Worm (Caenorhabditis elegans) whole organism, L4 larva: ENCODE data around the gene C07E3.10.
A peak's percentile ranks its signal among the peaks of the same experiment; 100 is the strongest.

ENCODE experiments used
- D1046.2 ChIP-seq: fragments of 200-800 bp; sonication (Bioruptor generic); IDR thresholded peaks from 2 replicates; pipeline ENCODE4 v1.3.6; 2022; ENCODE audit warnings: missing genetic modification characterization, missing compliant biosample characterization
- F26F4.8 ChIP-seq: fragments of 200-800 bp; sonication (Bioruptor generic); conservative IDR thresholded peaks from 2 replicates; pipeline ENCODE4 v1.3.6; 2022; ENCODE audit warnings: missing genetic modification characterization, missing compliant biosample characterization
- F44E2.7 ChIP-seq: fragments of 200-800 bp; sonication (Bioruptor generic); IDR thresholded peaks from 2 replicates; pipeline ENCODE4 v2.1.2; 2022; ENCODE audit warnings: missing genetic modification characterization, missing compliant biosample characterization
- R02D3.7 ChIP-seq: fragments of 150-350 bp; sonication (generic microtip); optimal IDR thresholded peaks from 3 replicates; lab custom pipeline; 2014; ENCODE audit warnings: missing biosample characterization, missing genetic modification characterization
- T20F7.1 ChIP-seq: fragments of 200-800 bp; sonication (Bioruptor generic); optimal IDR thresholded peaks from 2 replicates; lab custom pipeline; 2018; ENCODE audit warnings: mild to moderate bottlenecking, missing genetic modification characterization, missing compliant biosample characterization
- T26A8.4 ChIP-seq: fragments of 200-800 bp; sonication (Bioruptor generic); IDR thresholded peaks from 2 replicates; pipeline ENCODE4 v1.3.6; 2022; ENCODE audit warnings: missing genetic modification characterization, missing compliant biosample characterization
- ZK546.5 ChIP-seq, 2 experiments: sonication (generic microtip); optimal IDR thresholded peaks; 2 replicates each; lab custom pipeline; 2017; ENCODE audit warnings: missing biosample characterization in 2 of 2, missing genetic modification characterization in 2 of 2
- aly-2 ChIP-seq: sonication (generic microtip); optimal IDR thresholded peaks from 2 replicates; lab custom pipeline; 2018; ENCODE audit warnings: missing biosample characterization, missing genetic modification characterization
- attf-4 ChIP-seq: sonication (generic microtip); optimal IDR thresholded peaks from 3 replicates; lab custom pipeline; 2017; ENCODE audit warnings: missing biosample characterization, missing genetic modification characterization
- ceh-20 ChIP-seq: fragments of 200-800 bp; sonication (Bioruptor generic); IDR thresholded peaks from 2 replicates; pipeline ENCODE4 v1.3.6; 2022; ENCODE audit warnings: missing genetic modification reagents, missing genetic modification characterization, missing compliant biosample characterization
- ceh-28 ChIP-seq: fragments of 150-350 bp; optimal IDR thresholded peaks from 2 replicates; lab custom pipeline; 2014; ENCODE audit warnings: missing biosample characterization, missing genetic modification reagents, missing genetic modification characterization
- ces-1 ChIP-seq: fragments of 150-350 bp; sonication (generic microtip); optimal IDR thresholded peaks from 4 replicates; lab custom pipeline; 2014; ENCODE audit warnings: missing biosample characterization, missing genetic modification reagents, missing genetic modification characterization
- ctbp-1 ChIP-seq: fragments of 200-800 bp; sonication (Bioruptor generic); IDR thresholded peaks from 2 replicates; pipeline ENCODE4 v1.3.6; 2022; ENCODE audit warnings: missing genetic modification reagents, missing genetic modification characterization, missing compliant biosample characterization
- daf-12 ChIP-seq: fragments of 150-350 bp; optimal IDR thresholded peaks from 2 replicates; lab custom pipeline; 2014; ENCODE audit warnings: missing biosample characterization, missing genetic modification reagents, missing genetic modification characterization
- daf-16 ChIP-seq, 3 experiments: sonication (generic microtip); optimal IDR thresholded peaks; 2 replicates each; lab custom pipeline; 2016 to 2017; ENCODE audit warnings: missing genetic modification characterization in 3 of 3, missing genetic modification reagents in 3 of 3, mild to moderate bottlenecking in 2 of 3, missing compliant biosample characterization in 2 of 3, missing biosample characterization in 1 of 3, moderate library complexity in 1 of 3
- daf-8 ChIP-seq: fragments of 200-800 bp; sonication (Bioruptor generic); IDR thresholded peaks from 2 replicates; pipeline ENCODE4 v1.3.6; 2022; ENCODE audit warnings: missing genetic modification characterization, missing compliant biosample characterization
- dmd-6 ChIP-seq: fragments of 200-800 bp; sonication (Bioruptor generic); IDR thresholded peaks from 2 replicates; pipeline ENCODE4 v1.3.6; 2022; ENCODE audit warnings: missing genetic modification reagents, missing genetic modification characterization, missing compliant biosample characterization
- dmd-8 ChIP-seq: fragments of 200-800 bp; sonication (Bioruptor generic); IDR thresholded peaks from 2 replicates; pipeline ENCODE4 v1.3.6; 2022; ENCODE audit warnings: missing genetic modification characterization, missing compliant biosample characterization
- dmd-9 ChIP-seq: fragments of 200-800 bp; sonication (Bioruptor generic); IDR thresholded peaks from 2 replicates; pipeline ENCODE4 v1.3.6; 2022; ENCODE audit warnings: missing genetic modification reagents, missing genetic modification characterization, missing compliant biosample characterization
- dve-1 ChIP-seq: sonication (generic microtip); optimal IDR thresholded peaks from 2 replicates; lab custom pipeline; 2017; ENCODE audit warnings: antibody characterized with exemption, mild to moderate bottlenecking, missing genetic modification characterization, missing compliant biosample characterization; ENCODE audit not compliant: insufficient read depth
- egl-43 ChIP-seq: fragments of 200-800 bp; sonication (Bioruptor generic); IDR thresholded peaks from 2 replicates; pipeline ENCODE4 v1.3.6; 2022; ENCODE audit warnings: missing genetic modification reagents, missing genetic modification characterization, missing compliant biosample characterization
- fkh-10 ChIP-seq: fragments of 150-350 bp; optimal IDR thresholded peaks from 2 replicates; lab custom pipeline; 2014; ENCODE audit warnings: missing biosample characterization, missing genetic modification reagents, missing genetic modification characterization
- hif-1 ChIP-seq, 2 experiments: sonication (generic microtip); optimal IDR thresholded peaks; 2 replicates each; lab custom pipeline; 2016 to 2017; ENCODE audit warnings: missing compliant biosample characterization in 2 of 2, missing genetic modification characterization in 2 of 2, missing genetic modification reagents in 2 of 2, missing genotype in 2 of 2, mild to moderate bottlenecking in 1 of 2
- hmg-1.1 ChIP-seq: fragments of 200-800 bp; sonication (Bioruptor generic); IDR thresholded peaks from 2 replicates; pipeline ENCODE4 v1.3.6; 2022; ENCODE audit warnings: missing genetic modification reagents, missing genetic modification characterization, missing compliant biosample characterization
- lim-7 ChIP-seq: fragments of 200-800 bp; sonication (Bioruptor generic); IDR thresholded peaks from 2 replicates; pipeline ENCODE4 v1.3.6; 2022; ENCODE audit warnings: missing genetic modification characterization, missing compliant biosample characterization
- lin-1 ChIP-seq: fragments of 200-800 bp; sonication (Bioruptor generic); IDR thresholded peaks from 2 replicates; pipeline ENCODE4 v1.3.6; 2022; ENCODE audit warnings: missing genetic modification reagents, missing genetic modification characterization, missing compliant biosample characterization
- lin-15B ChIP-seq: fragments of 150-350 bp; sonication (generic microtip); optimal IDR thresholded peaks from 3 replicates; lab custom pipeline; 2014; ENCODE audit warnings: missing biosample characterization, missing genetic modification characterization
- lin-38 ChIP-seq: fragments of 200-800 bp; sonication (Bioruptor generic); IDR thresholded peaks from 2 replicates; pipeline ENCODE4 v1.3.6; 2022; ENCODE audit warnings: missing genetic modification reagents, missing genetic modification characterization, missing compliant biosample characterization
- lsy-2 ChIP-seq, 2 experiments: fragments of 150-350 bp in 1 of 2; sonication (generic microtip) in 1 of 2; optimal IDR thresholded peaks; 2 replicates each; lab custom pipeline; 2014 to 2017; ENCODE audit warnings: missing biosample characterization in 2 of 2, missing genetic modification characterization in 2 of 2
- madf-9 ChIP-seq: fragments of 200-800 bp; sonication (Bioruptor generic); conservative IDR thresholded peaks from 2 replicates; pipeline ENCODE4 v1.3.6; 2022; ENCODE audit warnings: missing genetic modification reagents, missing genetic modification characterization, missing compliant biosample characterization
- mdt-29 ChIP-seq: fragments of 200-800 bp; sonication (Bioruptor generic); IDR thresholded peaks from 2 replicates; pipeline ENCODE4 v1.3.6; 2022; ENCODE audit warnings: missing genetic modification reagents, missing genetic modification characterization, missing compliant biosample characterization
- mep-1 ChIP-seq: fragments of 150-350 bp; sonication (generic microtip); optimal IDR thresholded peaks from 3 replicates; lab custom pipeline; 2014; ENCODE audit warnings: missing biosample characterization, missing genetic modification characterization
- mxl-2 ChIP-seq: fragments of 200-800 bp; sonication (Bioruptor generic); conservative IDR thresholded peaks from 2 replicates; pipeline ENCODE4 v1.3.6; 2022; ENCODE audit warnings: missing genetic modification reagents, missing genetic modification characterization, missing compliant biosample characterization
- mxl-3 ChIP-seq: fragments of 200-800 bp; sonication (Bioruptor generic); optimal IDR thresholded peaks from 2 replicates; lab custom pipeline; 2018; ENCODE audit warnings: mild to moderate bottlenecking, missing genetic modification characterization, missing compliant biosample characterization
- nhr-10 ChIP-seq: fragments of 150-350 bp; optimal IDR thresholded peaks from 2 replicates; lab custom pipeline; 2014; ENCODE audit warnings: missing biosample characterization, missing genetic modification characterization
- nhr-11 ChIP-seq: fragments of 150-350 bp; optimal IDR thresholded peaks from 2 replicates; lab custom pipeline; 2014; ENCODE audit warnings: missing biosample characterization, missing genetic modification characterization
- nhr-111 ChIP-seq: fragments of 200-800 bp; sonication (Bioruptor generic); optimal IDR thresholded peaks from 2 replicates; lab custom pipeline; 2018; ENCODE audit warnings: mild to moderate bottlenecking, missing genetic modification characterization, missing compliant biosample characterization
- nhr-28 ChIP-seq: fragments of 150-350 bp; optimal IDR thresholded peaks from 2 replicates; lab custom pipeline; 2014; ENCODE audit warnings: missing biosample characterization, missing genetic modification characterization
- nhr-77 ChIP-seq: fragments of 150-350 bp; optimal IDR thresholded peaks from 2 replicates; lab custom pipeline; 2014; ENCODE audit warnings: missing biosample characterization, missing genetic modification characterization
- rbr-2 ChIP-seq: sonication (generic microtip); optimal IDR thresholded peaks from 2 replicates; lab custom pipeline; 2016; ENCODE audit warnings: missing genotype, missing genetic modification characterization, missing compliant biosample characterization
- set-16 ChIP-seq: fragments of 200-800 bp; sonication (Bioruptor generic); IDR thresholded peaks from 2 replicates; pipeline ENCODE4 v1.3.6; 2022; ENCODE audit warnings: missing genetic modification reagents, missing genetic modification characterization, missing compliant biosample characterization
- skn-1 ChIP-seq: fragments of 150-350 bp; optimal IDR thresholded peaks from 2 replicates; lab custom pipeline; 2014; ENCODE audit warnings: missing biosample characterization, missing genetic modification characterization
- spr-3 ChIP-seq: fragments of 200-800 bp; sonication (Bioruptor generic); optimal IDR thresholded peaks from 2 replicates; lab custom pipeline; 2018; ENCODE audit warnings: mild to moderate bottlenecking, missing genetic modification characterization, missing compliant biosample characterization
- tag-97 ChIP-seq: fragments of 200-800 bp; sonication (Bioruptor generic); IDR thresholded peaks from 2 replicates; pipeline ENCODE4 v1.3.6; 2022; ENCODE audit warnings: missing genetic modification characterization, missing compliant biosample characterization
- tra-1 ChIP-seq: fragments of 200-800 bp; sonication (Bioruptor generic); IDR thresholded peaks from 2 replicates; pipeline ENCODE4 v1.3.6; 2022; ENCODE audit warnings: missing genetic modification reagents, missing genetic modification characterization, missing compliant biosample characterization
- unc-62 ChIP-seq, 3 experiments: fragments of 150-350 bp in 1 of 3; sonication (generic microtip); optimal IDR thresholded peaks in 2 of 3; peaks in 1 of 3; 1 replicate in 1 of 3; 2 replicates in 2 of 3; lab custom pipeline; 2014 to 2017; ENCODE audit warnings: missing biosample characterization in 3 of 3, missing genetic modification characterization in 3 of 3, missing genetic modification reagents in 3 of 3, missing genotype in 1 of 3
- vab-7 ChIP-seq: fragments of 200-800 bp; sonication (Bioruptor generic); IDR thresholded peaks from 2 replicates; pipeline ENCODE4 v1.3.6; 2022; ENCODE audit warnings: missing genetic modification reagents, missing genetic modification characterization, missing compliant biosample characterization
- zag-1 ChIP-seq: fragments of 150-350 bp; optimal IDR thresholded peaks from 2 replicates; lab custom pipeline; 2014; ENCODE audit warnings: missing biosample characterization, missing genetic modification characterization
- zfp-3 ChIP-seq: fragments of 200-800 bp; sonication (Bioruptor generic); conservative IDR thresholded peaks from 2 replicates; pipeline ENCODE4 v1.3.6; 2022; ENCODE audit warnings: missing genetic modification reagents, missing genetic modification characterization, missing compliant biosample characterization
- zip-11 ChIP-seq: fragments of 200-800 bp; sonication (Bioruptor generic); IDR thresholded peaks from 2 replicates; pipeline ENCODE4 v1.3.6; 2022; ENCODE audit warnings: missing genetic modification characterization, missing compliant biosample characterization
- zip-2 ChIP-seq: fragments of 150-350 bp; optimal IDR thresholded peaks from 2 replicates; lab custom pipeline; 2014; ENCODE audit warnings: missing biosample characterization, missing genetic modification characterization

C07E3.10 gene

ce11 chrII:10389776-10390175 is 43.6 kb downstream of the C07E3.10 start (continued):
- TF ChIP-seq skn-1 (tag; lab: Kevin White, UChicago) = no peak
- TF ChIP-seq mxl-2 (GFP tag; lab: Robert Waterston, UW) = peak; percentile 85
- TF ChIP-seq dve-1 (tag; lab: Kevin White, UChicago) = peak; percentile 79
- TF ChIP-seq nhr-10 = no peak
- TF ChIP-seq zip-2 (tag; lab: Kevin White, UChicago) = peak; percentile 17
- TF ChIP-seq lin-15B (tag; lab: Kevin White, UChicago) = no peak
- no peak for TF ChIP-seq ceh-20
- no peak for TF ChIP-seq dmd-8 (GFP tag; lab: Robert Waterston, UW)
- TF ChIP-seq F44E2.7 = no peak
- peak; percentile 88 for TF ChIP-seq nhr-28 (tag; lab: Kevin White, UChicago)
- TF ChIP-seq daf-8 (GFP tag; lab: Robert Waterston, UW) = no peak
- TF ChIP-seq egl-43 (GFP tag; lab: Robert Waterston, UW) = no peak
- TF ChIP-seq zfp-3 (GFP tag; lab: Robert Waterston, UW) = no peak; the same call in none of the 2 replicates
- TF ChIP-seq ZK546.5 (tag; optimal IDR thresholded peaks at IDR 0.05; lab: Kevin White, UChicago) = no peak
- no peak for TF ChIP-seq ces-1
- TF ChIP-seq hif-1 (tag; optimal IDR thresholded peaks at IDR 0.05; lab: Kevin White, UChicago) = peak; percentile 13 to 23
- no peak for TF ChIP-seq rbr-2
- TF ChIP-seq nhr-77 (tag; lab: Kevin White, UChicago) = peak; percentile 75
- TF ChIP-seq T26A8.4 (GFP tag; lab: Robert Waterston, UW) = peak; percentile 67
- TF ChIP-seq daf-16 (GFP tag; optimal IDR thresholded peaks at IDR 0.05; lab: Kevin White, UChicago) = peak in 1 of 2 experiments; percentile 34
- peak; percentile 89 for TF ChIP-seq daf-16 (tag; optimal IDR thresholded peaks at IDR 0.05; lab: Kevin White, UChicago)
- no peak for TF ChIP-seq unc-62 (GFP tag; optimal IDR thresholded peaks at IDR 0.05 in 1 of 2; lab: Kevin White, UChicago)
- TF ChIP-seq unc-62 (tag; optimal IDR thresholded peaks at IDR 0.05; lab: Kevin White, UChicago) = no peak
- TF ChIP-seq F26F4.8 (GFP tag; lab: Robert Waterston, UW) = no peak
- TF ChIP-seq lin-1 (GFP tag; lab: Robert Waterston, UW) = peak; percentile 82
- TF ChIP-seq tag-97 (GFP tag; lab: Robert Waterston, UW) = no peak
- TF ChIP-seq ctbp-1 (GFP tag; lab: Robert Waterston, UW) = peak; percentile 28; the same call in 1 of the 2 replicates
- no peak for TF ChIP-seq zip-11
- TF ChIP-seq fkh-10 (GFP tag; lab: Kevin White, UChicago) = no peak
- peak; percentile 93 for TF ChIP-seq dmd-6 (GFP tag; lab: Robert Waterston, UW)
- TF ChIP-seq vab-7 (GFP tag; lab: Robert Waterston, UW) = no peak
- peak; percentile 93 for TF ChIP-seq mxl-3 (GFP tag; lab: Kevin White, UChicago)
- no peak for TF ChIP-seq ceh-28
- no peak for TF ChIP-seq nhr-11
- TF ChIP-seq R02D3.7 (tag; lab: Kevin White, UChicago) = no peak
- no peak for TF ChIP-seq daf-12 (tag; lab: Kevin White, UChicago)
- TF ChIP-seq D1046.2 (GFP tag; lab: Robert Waterston, UW) = no peak
- TF ChIP-seq mdt-29 (GFP tag; lab: Robert Waterston, UW) = no peak
- no peak for TF ChIP-seq T20F7.1
- no peak for TF ChIP-seq nhr-111
- no peak for TF ChIP-seq hmg-1.1 (GFP tag; lab: Robert Waterston, UW)
- TF ChIP-seq mep-1 (tag; lab: Kevin White, UChicago) = peak; percentile 45
- 0 out of 2 replicates have a peak, but pooled peaks have one; percentile 15 for TF ChIP-seq madf-9 (GFP tag; lab: Robert Waterston, UW)
- TF ChIP-seq spr-3 = no peak
- TF ChIP-seq aly-2 = no peak
- peak; percentile 26; the same call in 1 of the 2 replicates for TF ChIP-seq set-16 (GFP tag; lab: Robert Waterston, UW)
- TF ChIP-seq dmd-9 (GFP tag; lab: Robert Waterston, UW) = no peak
- TF ChIP-seq zag-1 (tag; lab: Kevin White, UChicago) = no peak
- TF ChIP-seq attf-4 (tag; lab: Kevin White, UChicago) = no peak
- TF ChIP-seq tra-1 = peak; percentile 87
- TF ChIP-seq lim-7 (GFP tag; lab: Robert Waterston, UW) = peak; percentile 11; the same call in 1 of the 2 replicates
- TF ChIP-seq lsy-2 (tag; optimal IDR thresholded peaks at IDR 0.05; lab: Kevin White, UChicago) = peak in 1 of 2 experiments; percentile 48
- peak; percentile 32; the same call in 1 of the 2 replicates for TF ChIP-seq lin-38 (GFP tag; lab: Robert Waterston, UW)
